Fruit fly (Drosophila melanogaster): ENCODE data around the gene scpr-B.

DNA sequence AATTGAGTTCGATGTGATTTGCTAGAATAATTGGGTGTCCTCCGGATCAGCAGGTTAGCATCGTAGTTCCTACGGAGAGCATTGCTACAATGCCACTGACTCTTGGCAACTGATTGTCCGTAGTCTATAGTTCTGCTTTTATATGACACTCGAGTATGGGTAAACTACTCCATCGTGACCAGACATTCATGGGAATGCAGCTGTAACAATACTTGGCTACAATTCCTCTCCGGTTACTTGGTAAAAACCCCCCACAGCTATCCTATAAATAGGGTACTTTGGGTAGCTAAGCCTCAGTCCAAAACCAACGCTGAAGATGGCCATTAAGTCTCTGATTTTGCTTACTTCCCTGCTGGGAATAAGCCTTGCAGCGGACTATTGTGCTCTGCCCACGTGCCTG lies 15.6 kb downstream of the scpr-B start, which contains the start of gene scpr-C:
- TF ChIP-seq CTCF (optimal IDR thresholded peaks at IDR 0.05) = no peak
- TF ChIP-seq CG8478 (optimal IDR thresholded peaks at IDR 0.05) = no peak
